Worm (Caenorhabditis elegans): ENCODE measurements around the gene lido-8.

ce11 chrII:3008400-3008799 lies 11.6 kb downstream of the lido-8 start, which contains the start of gene sdz-5:
- TF ChIP-seq T22C8.4 (GFP tag; IDR thresholded peaks at IDR 0.05), result no peak
- TF ChIP-seq ztf-29 (GFP tag; IDR thresholded peaks at IDR 0.05), result no peak
- TF ChIP-seq klf-2 (GFP tag; conservative IDR thresholded peaks at IDR 0.05), result no peak
- no peak for TF ChIP-seq med-1 (GFP tag; optimal IDR thresholded peaks at IDR 0.05; ENCODE audit: insufficient read depth)
- TF ChIP-seq flt-1 (GFP tag; IDR thresholded peaks at IDR 0.05), result no peak

Data from whole organism, midembryonic.